Fruit fly (Drosophila melanogaster) whole organism, embryonic: Measurements from ENCODE around the gene Tmep.

ENCODE experiments used
- Ada2b ChIP-seq: fragments of 200-800 bp; sonication (Bioruptor generic); IDR thresholded peaks from 2 replicates; pipeline ENCODE4 v1.3.6; 2022; ENCODE audit warnings: missing biosample characterization, missing genetic modification characterization
- Asciz ChIP-seq: fragments of 200-800 bp; sonication (Bioruptor generic); optimal IDR thresholded peaks from 2 replicates; lab custom pipeline; 2017; ENCODE audit warnings: missing biosample characterization, mild to moderate bottlenecking, missing genetic modification characterization, missing genetic modification reagents
- Atf-2 ChIP-seq: fragments of 200-800 bp; sonication (Bioruptor generic); optimal IDR thresholded peaks from 2 replicates; lab custom pipeline; 2016; ENCODE audit warnings: missing biosample characterization, missing genetic modification characterization
- Awh ChIP-seq: fragments of 200-800 bp; sonication (Bioruptor generic); IDR thresholded peaks from 2 replicates; pipeline ENCODE4, ENCODE4 v1.3.6; 2022; ENCODE audit warnings: missing biosample characterization, missing genetic modification characterization
- CG12071 ChIP-seq: fragments of 200-800 bp; sonication (Bioruptor generic); optimal IDR thresholded peaks from 3 replicates; lab custom pipeline; 2018; ENCODE audit warnings: missing biosample characterization, mild to moderate bottlenecking, missing genetic modification characterization
- CG12219 ChIP-seq: fragments of 200-800 bp; sonication (Bioruptor generic); optimal IDR thresholded peaks from 3 replicates; lab custom pipeline; 2018; ENCODE audit warnings: missing biosample characterization, mild to moderate bottlenecking, missing genetic modification characterization
- CG13296 ChIP-seq: fragments of 200-800 bp; sonication (Bioruptor generic); optimal IDR thresholded peaks from 3 replicates; lab custom pipeline; 2018; ENCODE audit warnings: missing biosample characterization, mild to moderate bottlenecking, missing genetic modification characterization
- CG13894 ChIP-seq: fragments of 200-800 bp; sonication (Bioruptor generic); optimal IDR thresholded peaks from 3 replicates; lab custom pipeline; 2018; ENCODE audit warnings: missing biosample characterization, mild to moderate bottlenecking, missing genetic modification characterization, moderate library complexity
- CG1603 ChIP-seq: fragments of 200-800 bp; sonication (Bioruptor generic); optimal IDR thresholded peaks from 2 replicates; lab custom pipeline; 2019; ENCODE audit warnings: missing biosample characterization, mild to moderate bottlenecking, missing genetic modification characterization, moderate library complexity
- CG17385 ChIP-seq: fragments of 200-800 bp; sonication (Bioruptor generic); optimal IDR thresholded peaks from 3 replicates; lab custom pipeline; 2018; ENCODE audit warnings: missing biosample characterization, mild to moderate bottlenecking, missing genetic modification characterization
- CG17612 ChIP-seq: fragments of 200-800 bp; sonication (Bioruptor generic); IDR thresholded peaks from 2 replicates; pipeline ENCODE4 v1.3.6; 2022; ENCODE audit warnings: missing biosample characterization, missing genetic modification characterization
- CG18011 ChIP-seq: fragments of 200-800 bp; sonication (Bioruptor generic); optimal IDR thresholded peaks from 2 replicates; lab custom pipeline; 2017; ENCODE audit warnings: missing biosample characterization, missing genetic modification characterization, mild to moderate bottlenecking, moderate library complexity, missing genotype
- CG2202 ChIP-seq: fragments of 200-800 bp; sonication (Bioruptor generic); optimal IDR thresholded peaks from 2 replicates; lab custom pipeline; 2018; ENCODE audit warnings: missing biosample characterization, mild to moderate bottlenecking, missing genetic modification characterization
- CG2712 ChIP-seq: fragments of 200-800 bp; optimal IDR thresholded peaks from 3 replicates; lab custom pipeline; 2019; ENCODE audit warnings: missing biosample characterization, mild to moderate bottlenecking, missing genetic modification characterization, moderate library complexity
- CG6683 ChIP-seq: fragments of 200-800 bp; sonication (Bioruptor generic); optimal IDR thresholded peaks from 2 replicates; lab custom pipeline; 2017; ENCODE audit warnings: missing biosample characterization, mild to moderate bottlenecking, missing genetic modification characterization, missing genetic modification reagents
- CG7556 ChIP-seq: fragments of 200-800 bp; sonication (Bioruptor generic); optimal IDR thresholded peaks from 2 replicates; lab custom pipeline; 2017; ENCODE audit warnings: missing biosample characterization, mild to moderate bottlenecking, missing genetic modification characterization
- CG7928 ChIP-seq: fragments of 200-800 bp; sonication (Bioruptor generic); optimal IDR thresholded peaks from 2 replicates; lab custom pipeline; 2017; ENCODE audit warnings: missing biosample characterization, mild to moderate bottlenecking, missing genetic modification characterization
- CG7963 ChIP-seq: fragments of 200-800 bp; sonication (Bioruptor generic); IDR thresholded peaks from 3 replicates; pipeline ENCODE4 v1.3.6; 2022; ENCODE audit warnings: missing biosample characterization, missing genetic modification characterization; ENCODE audit not compliant: partially characterized antibody
- CG7987 ChIP-seq: fragments of 200-800 bp; sonication (Bioruptor generic); optimal IDR thresholded peaks from 2 replicates; lab custom pipeline; 2018; ENCODE audit warnings: missing biosample characterization, mild to moderate bottlenecking, missing genetic modification characterization, moderate library complexity
- Chrac-16 ChIP-seq: fragments of 200-800 bp; sonication (Bioruptor generic); optimal IDR thresholded peaks from 3 replicates; lab custom pipeline; 2016; ENCODE audit warnings: missing biosample characterization, missing genetic modification characterization
- D ChIP-seq, 2 experiments: fragments of 200-800 bp in 1 of 2; fragments of >200 bp in 1 of 2; sonication (Bioruptor generic) in 1 of 2; optimal IDR thresholded peaks; 2 replicates in 1 of 2; 3 replicates in 1 of 2; lab custom pipeline; 2017; ENCODE audit warnings: mild to moderate bottlenecking in 1 of 2, missing biosample characterization in 1 of 2, missing genetic modification characterization in 1 of 2, missing genetic modification reagents in 1 of 2
- D19B ChIP-seq: fragments of 200-800 bp; sonication (Bioruptor generic); optimal IDR thresholded peaks from 2 replicates; lab custom pipeline; 2017; ENCODE audit warnings: missing biosample characterization, mild to moderate bottlenecking, missing genetic modification characterization
- Dp ChIP-seq: fragments of 200-800 bp; sonication (Bioruptor generic); optimal IDR thresholded peaks from 2 replicates; lab custom pipeline; 2018; ENCODE audit warnings: missing biosample characterization, mild to moderate bottlenecking, missing genetic modification characterization, moderate library complexity
- Ets65A ChIP-seq: fragments of 200-800 bp; sonication (Bioruptor generic); peaks from one replicate; lab custom pipeline; 2016; ENCODE audit warnings: missing biosample characterization, missing genetic modification characterization
- Ets97D ChIP-seq: fragments of 200-800 bp; sonication (Bioruptor generic); optimal IDR thresholded peaks from 3 replicates; lab custom pipeline; 2016; ENCODE audit warnings: missing biosample characterization, missing genetic modification characterization
- Gug ChIP-seq: fragments of 200-800 bp; sonication (Bioruptor generic); IDR thresholded peaks from 4 replicates; pipeline ENCODE4 v1.3.6; 2022; ENCODE audit warnings: missing biosample characterization, missing genetic modification characterization
- H2.0 ChIP-seq: fragments of 200-800 bp; sonication (Bioruptor generic); IDR thresholded peaks from 2 replicates; pipeline ENCODE4 v1.3.6; 2022; ENCODE audit warnings: missing biosample characterization, missing genetic modification characterization
- Hey ChIP-seq: fragments of 200-800 bp; sonication (Bioruptor generic); optimal IDR thresholded peaks from 3 replicates; lab custom pipeline; 2018; ENCODE audit warnings: missing biosample characterization, mild to moderate bottlenecking, missing genetic modification characterization
- Hsf ChIP-seq: fragments of 200-800 bp; sonication (Bioruptor generic); optimal IDR thresholded peaks from 3 replicates; lab custom pipeline; 2016; ENCODE audit warnings: missing biosample characterization, missing genetic modification characterization
- Lhr ChIP-seq: fragments of 200-800 bp; sonication (Bioruptor generic); optimal IDR thresholded peaks from 3 replicates; lab custom pipeline; 2017; ENCODE audit warnings: mild to moderate bottlenecking, missing biosample characterization, missing genetic modification reagents, missing genetic modification characterization
- Lim3 ChIP-seq: fragments of 200-800 bp; sonication (Bioruptor generic); IDR thresholded peaks from 2 replicates; pipeline ENCODE4 v1.3.6; 2022; ENCODE audit warnings: missing biosample characterization, missing genetic modification characterization
- Max ChIP-seq: fragments of 200-800 bp; sonication (Bioruptor generic); optimal IDR thresholded peaks from 2 replicates; lab custom pipeline; 2016; ENCODE audit warnings: missing biosample characterization, mild to moderate bottlenecking, missing genetic modification characterization
- Med ChIP-seq: fragments of 200-800 bp; sonication (Bioruptor generic); peaks from one replicate; lab custom pipeline; 2016; ENCODE audit warnings: missing biosample characterization, missing genetic modification characterization, mild to moderate bottlenecking, inconsistent platforms, moderate library complexity
- Rfx ChIP-seq: fragments of 200-800 bp; sonication (Bioruptor generic); IDR thresholded peaks from 2 replicates; pipeline ENCODE4 v1.3.6; 2022; ENCODE audit warnings: missing biosample characterization, missing genetic modification characterization
- Sox102F ChIP-seq: fragments of 200-800 bp; sonication (Bioruptor generic); optimal IDR thresholded peaks from 2 replicates; lab custom pipeline; 2018; ENCODE audit warnings: missing biosample characterization, mild to moderate bottlenecking, missing genetic modification characterization, moderate library complexity
- Usf ChIP-seq: fragments of 200-800 bp; sonication (Bioruptor generic); optimal IDR thresholded peaks from 2 replicates; lab custom pipeline; 2017; ENCODE audit warnings: missing genotype, missing biosample characterization, missing genetic modification characterization
- YL-1 ChIP-seq: fragments of 200-800 bp; sonication (Bioruptor generic); optimal IDR thresholded peaks from 3 replicates; lab custom pipeline; 2017; ENCODE audit warnings: missing biosample characterization, mild to moderate bottlenecking, missing genetic modification characterization
- ara ChIP-seq: fragments of 200-800 bp; sonication (Bioruptor generic); IDR thresholded peaks from 2 replicates; pipeline ENCODE4 v1.3.6; 2022; ENCODE audit warnings: missing biosample characterization, missing genetic modification characterization
- da ChIP-seq: fragments of 200-800 bp; sonication (Bioruptor generic); optimal IDR thresholded peaks from 2 replicates; lab custom pipeline; 2016; ENCODE audit warnings: missing biosample characterization, missing genetic modification characterization
- danr ChIP-seq: fragments of 200-800 bp; sonication (Bioruptor generic); IDR thresholded peaks from 2 replicates; pipeline ENCODE4 v1.3.6; 2022; ENCODE audit warnings: missing biosample characterization, missing genetic modification characterization
- disco-r ChIP-seq: fragments of 200-800 bp; sonication (Bioruptor generic); optimal IDR thresholded peaks from 2 replicates; lab custom pipeline; 2016; ENCODE audit warnings: missing biosample characterization, missing genetic modification characterization
- klu ChIP-seq: fragments of 200-800 bp; sonication (Bioruptor generic); IDR thresholded peaks from 2 replicates; pipeline ENCODE4 v1.3.6; 2022; ENCODE audit warnings: missing biosample characterization, missing genetic modification characterization
- oc ChIP-seq: fragments of 200-800 bp; sonication (Bioruptor generic); optimal IDR thresholded peaks from 2 replicates; lab custom pipeline; 2018; ENCODE audit warnings: missing biosample characterization, mild to moderate bottlenecking, missing genetic modification characterization, moderate library complexity
- pho ChIP-seq: fragments of 200-800 bp; sonication (Bioruptor generic); optimal IDR thresholded peaks from 2 replicates; lab custom pipeline; 2016; ENCODE audit warnings: missing biosample characterization, missing genetic modification characterization
- prd ChIP-seq, 3 experiments: fragments of >200 bp in 2 of 3; fragments of 200-800 bp in 1 of 3; sonication (Bioruptor generic) in 1 of 3; optimal IDR thresholded peaks in 2 of 3; IDR thresholded peaks in 1 of 3; 2 replicates in 2 of 3; 3 replicates in 1 of 3; pipeline versions ENCODE4 v1.3.6 to Lab custom; 2017 to 2022; ENCODE audit warnings: missing biosample characterization in 1 of 3, missing genetic modification characterization in 1 of 3
- tll ChIP-seq, 2 experiments: fragments of 200-800 bp in 1 of 2; fragments of >200 bp in 1 of 2; sonication (Bioruptor generic) in 1 of 2; optimal IDR thresholded peaks; 2 replicates each; lab custom pipeline; 2017 to 2019; ENCODE audit warnings: missing biosample characterization in 2 of 2, missing genetic modification characterization in 2 of 2, mild to moderate bottlenecking in 1 of 2, moderate library complexity in 1 of 2
- unc-4 ChIP-seq: fragments of 200-800 bp; sonication (Bioruptor generic); IDR thresholded peaks from 2 replicates; pipeline ENCODE4 v1.3.6; 2022; ENCODE audit warnings: missing biosample characterization, missing genetic modification characterization; ENCODE audit not compliant: partially characterized antibody
- wor ChIP-seq: fragments of 200-800 bp; sonication (Bioruptor generic); IDR thresholded peaks from 2 replicates; pipeline ENCODE4 v1.3.6; 2022; ENCODE audit warnings: missing biosample characterization, missing genetic modification characterization

The Tmep gene

dm6 chr3L:1579169-1579853, 10.3 kb downstream of the Tmep start (continued):
- TF ChIP-seq danr (GFP tag; lab: Robert Waterston, UW) (no peak), prd (optimal IDR thresholded peaks at IDR 0.05; lab: Kevin White, UChicago) (no peak), prd (GFP tag; IDR thresholded peaks at IDR 0.05; lab: Robert Waterston, UW) (peak; percentile 50; the same call in 1 of the 3 replicates), disco-r (GFP tag; lab: Kevin White, UChicago) (peak; percentile 30), klu (GFP tag; lab: Robert Waterston, UW) (peak; percentile 13; the same call in 1 of the 2 replicates), unc-4 (GFP tag; lab: Robert Waterston, UW) (no peak), Usf (GFP tag; lab: Kevin White, UChicago) (peak; percentile 41), CG13894 (tag; lab: Kevin White, UChicago) (no peak), CG12219 (GFP tag; lab: Kevin White, UChicago) (peak; percentile 79), CG7987 (peak; percentile 87), CG2712 (tag; lab: Kevin White, UChicago) (peak; percentile 73), H2.0 (peak; percentile 52), Hey (tag; lab: Kevin White, UChicago) (peak; percentile 29), CG6683 (peak; percentile 48), Ets97D (peak; percentile 37), Ets65A (GFP tag; lab: Kevin White, UChicago) (peak; percentile 96), Atf-2 (GFP tag; lab: Kevin White, UChicago) (peak; percentile 52), ara (GFP tag; lab: Robert Waterston, UW) (peak; percentile 84), Chrac-16 (GFP tag; lab: Kevin White, UChicago) (no peak), CG13296 (GFP tag; lab: Kevin White, UChicago) (peak; percentile 65), CG7928 (GFP tag; lab: Kevin White, UChicago) (no peak), Hsf (GFP tag; lab: Kevin White, UChicago) (peak; percentile 43), D19B (GFP tag; lab: Kevin White, UChicago) (peak; percentile 8), CG17385 (GFP tag; lab: Kevin White, UChicago) (peak; percentile 60), da (peak; percentile 68), CG17612 (no peak), Dp (GFP tag; lab: Kevin White, UChicago) (no peak), Max (GFP tag; lab: Kevin White, UChicago) (no peak), CG7963 (no peak), CG7556 (GFP tag; lab: Kevin White, UChicago) (peak; percentile 72), Awh (GFP tag; lab: Robert Waterston, UW) (peak; percentile 63; the same call in 1 of the 2 replicates), D (optimal IDR thresholded peaks at IDR 0.05; lab: Kevin White, UChicago) (no peak), D (GFP tag; optimal IDR thresholded peaks at IDR 0.05; lab: Kevin White, UChicago) (peak; percentile 84), Ada2b (GFP tag; lab: Robert Waterston, UW) (0 out of 2 replicates have a peak, but pooled peaks have one; percentile 4), Sox102F (peak; percentile 72), CG1603 (peak; percentile 81), pho (GFP tag; lab: Kevin White, UChicago) (peak; percentile 31), CG18011 (GFP tag; lab: Kevin White, UChicago) (peak; percentile 36), YL-1 (peak; percentile 52), Gug (peak; percentile 41; the same call in 1 of the 4 replicates), oc (tag; lab: Kevin White, UChicago) (peak; percentile 93), Med (GFP tag; lab: Kevin White, UChicago) (peak; percentile 86), Asciz (GFP tag; lab: Kevin White, UChicago) (peak; percentile 92), Lhr (GFP tag; lab: Kevin White, UChicago) (peak; percentile 77), Rfx (peak; percentile 51; the same call in 1 of the 2 replicates), CG12071 (GFP tag; lab: Kevin White, UChicago) (peak; percentile 82), CG2202 (tag; lab: Kevin White, UChicago) (peak; percentile 92), wor (GFP tag; lab: Robert Waterston, UW) (peak; percentile 44), tll (GFP tag; optimal IDR thresholded peaks at IDR 0.05; lab: Kevin White, UChicago) (peak in 1 of 2 experiments; percentile 87), Lim3 (GFP tag; lab: Robert Waterston, UW) (no peak)
